Fruit fly (Drosophila melanogaster) whole organism, embryonic: ENCODE measurements around the gene CG34462.

Source experiments
- ATbp ChIP-seq: fragments of 200-800 bp; sonication (Bioruptor generic); optimal IDR thresholded peaks from 2 replicates; lab custom pipeline; 2017; ENCODE audit warnings: missing biosample characterization, mild to moderate bottlenecking, missing genetic modification characterization, missing genetic modification reagents
- Antp ChIP-seq: fragments of 200-800 bp; sonication (Bioruptor generic); optimal IDR thresholded peaks from 3 replicates; lab custom pipeline; 2016; ENCODE audit warnings: missing biosample characterization, missing genetic modification characterization
- BEAF-32 ChIP-seq: fragments of 200-800 bp; sonication (Bioruptor generic); optimal IDR thresholded peaks from 3 replicates; lab custom pipeline; 2017; ENCODE audit warnings: missing biosample characterization, missing genetic modification characterization, mild to moderate bottlenecking, moderate library complexity, missing genetic modification reagents
- Bgb ChIP-seq: fragments of 200-800 bp; sonication (Bioruptor generic); IDR thresholded peaks from 2 replicates; pipeline ENCODE4 v1.3.6; 2022; ENCODE audit warnings: missing biosample characterization, missing genetic modification characterization; ENCODE audit not compliant: partially characterized antibody
- CG10209 ChIP-seq: fragments of 200-800 bp; sonication (Bioruptor generic); optimal IDR thresholded peaks from 3 replicates; lab custom pipeline; 2017; ENCODE audit warnings: missing biosample characterization, mild to moderate bottlenecking, missing genetic modification characterization, missing genetic modification reagents
- CG1024 ChIP-seq: fragments of 200-800 bp; sonication (Bioruptor generic); IDR thresholded peaks from 2 replicates; pipeline ENCODE4 v1.3.6; 2022; ENCODE audit warnings: missing biosample characterization, missing genetic modification characterization
- CG10267 ChIP-seq: fragments of 200-800 bp; sonication (Bioruptor generic); optimal IDR thresholded peaks from 2 replicates; lab custom pipeline; 2018; ENCODE audit warnings: missing biosample characterization, mild to moderate bottlenecking, missing genetic modification characterization, moderate library complexity
- CG10654 ChIP-seq: fragments of 200-800 bp; sonication (Bioruptor generic); optimal IDR thresholded peaks from 2 replicates; lab custom pipeline; 2016; ENCODE audit warnings: missing biosample characterization, missing genetic modification characterization
- CG12659 ChIP-seq: fragments of 200-800 bp; sonication (Bioruptor generic); optimal IDR thresholded peaks from 3 replicates; lab custom pipeline; 2017; ENCODE audit warnings: mild to moderate bottlenecking, missing biosample characterization, missing genetic modification reagents, missing genetic modification characterization
- CG13287 ChIP-seq: fragments of 200-800 bp; sonication (Bioruptor generic); IDR thresholded peaks from 2 replicates; pipeline ENCODE4 v1.3.6; 2022; ENCODE audit warnings: missing biosample characterization, missing genetic modification characterization; ENCODE audit not compliant: partially characterized antibody
- CG13894 ChIP-seq: fragments of 200-800 bp; sonication (Bioruptor generic); optimal IDR thresholded peaks from 3 replicates; lab custom pipeline; 2018; ENCODE audit warnings: missing biosample characterization, mild to moderate bottlenecking, missing genetic modification characterization, moderate library complexity
- CG14965 ChIP-seq: fragments of 200-800 bp; sonication (Bioruptor generic); optimal IDR thresholded peaks from 2 replicates; lab custom pipeline; 2016; ENCODE audit warnings: missing biosample characterization, missing genetic modification characterization, borderline replicate concordance
- CG17186 ChIP-seq: fragments of 200-800 bp; sonication (Bioruptor generic); optimal IDR thresholded peaks from 3 replicates; lab custom pipeline; 2017; ENCODE audit warnings: missing biosample characterization, missing genetic modification reagents, missing genetic modification characterization
- CG2116 ChIP-seq: fragments of 200-800 bp; sonication (Bioruptor generic); optimal IDR thresholded peaks from 3 replicates; lab custom pipeline; 2018; ENCODE audit warnings: missing biosample characterization, mild to moderate bottlenecking, missing genetic modification characterization
- CG2199 ChIP-seq: fragments of 200-800 bp; sonication (Bioruptor generic); IDR thresholded peaks from 3 replicates; pipeline ENCODE4 v1.3.6; 2022; ENCODE audit warnings: missing biosample characterization, missing genetic modification characterization
- CG31365 ChIP-seq: fragments of 200-800 bp; sonication (Bioruptor generic); optimal IDR thresholded peaks from 2 replicates; lab custom pipeline; 2018; ENCODE audit warnings: missing biosample characterization, mild to moderate bottlenecking, missing genetic modification characterization
- CG3163 ChIP-seq: fragments of 200-800 bp; sonication (Bioruptor generic); optimal IDR thresholded peaks from 3 replicates; lab custom pipeline; 2016; ENCODE audit warnings: missing biosample characterization, missing genetic modification characterization
- CG33557 ChIP-seq: fragments of 200-800 bp; sonication (Bioruptor generic); optimal IDR thresholded peaks from 2 replicates; lab custom pipeline; 2019; ENCODE audit warnings: missing biosample characterization, mild to moderate bottlenecking, missing genetic modification characterization, moderate library complexity
- CG34224 ChIP-seq: fragments of 200-800 bp; sonication (Bioruptor generic); IDR thresholded peaks from 3 replicates; pipeline ENCODE4 v1.3.6; 2022; ENCODE audit warnings: missing biosample characterization, missing genetic modification characterization; ENCODE audit not compliant: partially characterized antibody
- CG4617 ChIP-seq: fragments of 200-800 bp; sonication (Bioruptor generic); optimal IDR thresholded peaks from 3 replicates; lab custom pipeline; 2016; ENCODE audit warnings: missing biosample characterization, missing genetic modification characterization, borderline replicate concordance
- CG6689 ChIP-seq: fragments of 200-800 bp; sonication (Bioruptor generic); IDR thresholded peaks from 2 replicates; pipeline ENCODE4 v1.3.6; 2022; ENCODE audit warnings: missing biosample characterization, missing genetic modification characterization
- CG7271 ChIP-seq: fragments of 200-800 bp; sonication (Bioruptor generic); optimal IDR thresholded peaks from 2 replicates; lab custom pipeline; 2018; ENCODE audit warnings: missing biosample characterization, mild to moderate bottlenecking, missing genetic modification characterization, moderate library complexity
- CG7839 ChIP-seq: fragments of 200-800 bp; sonication (Bioruptor generic); optimal IDR thresholded peaks from 3 replicates; lab custom pipeline; 2018; ENCODE audit warnings: missing biosample characterization, mild to moderate bottlenecking, missing genetic modification characterization, moderate library complexity
- CG9817 ChIP-seq: fragments of 200-800 bp; sonication (Bioruptor generic); optimal IDR thresholded peaks from 2 replicates; lab custom pipeline; 2018; ENCODE audit warnings: missing biosample characterization, mild to moderate bottlenecking, missing genetic modification characterization, moderate library complexity
- CG9932 ChIP-seq: fragments of 200-800 bp; sonication (Bioruptor generic); IDR thresholded peaks from 2 replicates; pipeline ENCODE4 v1.3.6; 2022; ENCODE audit warnings: missing biosample characterization, missing genetic modification characterization
- Dp ChIP-seq: fragments of 200-800 bp; sonication (Bioruptor generic); optimal IDR thresholded peaks from 2 replicates; lab custom pipeline; 2018; ENCODE audit warnings: missing biosample characterization, mild to moderate bottlenecking, missing genetic modification characterization, moderate library complexity
- Drgx ChIP-seq: fragments of 200-800 bp; sonication (Bioruptor generic); IDR thresholded peaks from 2 replicates; pipeline ENCODE4 v1.3.6; 2022; ENCODE audit warnings: missing biosample characterization, missing genetic modification characterization
- Ets65A ChIP-seq: fragments of 200-800 bp; sonication (Bioruptor generic); peaks from one replicate; lab custom pipeline; 2016; ENCODE audit warnings: missing biosample characterization, missing genetic modification characterization
- Hr51 ChIP-seq, 2 experiments: fragments of 200-800 bp; sonication (Bioruptor generic); optimal IDR thresholded peaks; 2 replicates in 1 of 2; 3 replicates in 1 of 2; lab custom pipeline; 2016 to 2018; ENCODE audit warnings: missing biosample characterization in 2 of 2, missing genetic modification characterization in 2 of 2, mild to moderate bottlenecking in 1 of 2, moderate library complexity in 1 of 2
- MBD-R2 ChIP-seq: fragments of 200-800 bp; sonication (Bioruptor generic); IDR thresholded peaks from 2 replicates; pipeline ENCODE4 v1.3.6; 2022; ENCODE audit warnings: missing biosample characterization, missing genetic modification characterization
- Max ChIP-seq: fragments of 200-800 bp; sonication (Bioruptor generic); optimal IDR thresholded peaks from 2 replicates; lab custom pipeline; 2016; ENCODE audit warnings: missing biosample characterization, mild to moderate bottlenecking, missing genetic modification characterization
- Med ChIP-seq: fragments of 200-800 bp; sonication (Bioruptor generic); peaks from one replicate; lab custom pipeline; 2016; ENCODE audit warnings: missing biosample characterization, missing genetic modification characterization, mild to moderate bottlenecking, inconsistent platforms, moderate library complexity
- PHDP ChIP-seq: fragments of 200-800 bp; sonication (Bioruptor generic); optimal IDR thresholded peaks from 3 replicates; lab custom pipeline; 2018; ENCODE audit warnings: missing biosample characterization, mild to moderate bottlenecking, missing genetic modification characterization, moderate library complexity
- Sry-δ ChIP-seq: fragments of 200-800 bp; sonication (Bioruptor generic); optimal IDR thresholded peaks from 2 replicates; lab custom pipeline; 2016; ENCODE audit warnings: missing biosample characterization, missing genetic modification characterization
- ara ChIP-seq: fragments of 200-800 bp; sonication (Bioruptor generic); IDR thresholded peaks from 2 replicates; pipeline ENCODE4 v1.3.6; 2022; ENCODE audit warnings: missing biosample characterization, missing genetic modification characterization
- bbx ChIP-seq: fragments of 200-800 bp; sonication (Bioruptor generic); IDR thresholded peaks from 2 replicates; pipeline ENCODE4 v1.3.6; 2022; ENCODE audit warnings: missing biosample characterization, missing genetic modification characterization; ENCODE audit not compliant: partially characterized antibody
- bowl ChIP-seq: fragments of 200-800 bp; sonication (Bioruptor generic); IDR thresholded peaks from 2 replicates; pipeline ENCODE4 v1.3.6; 2022; ENCODE audit warnings: missing biosample characterization, missing genetic modification characterization
- chinmo ChIP-seq: fragments of 200-800 bp; sonication (Bioruptor generic); IDR thresholded peaks from 4 replicates; pipeline ENCODE4 v1.3.6; 2022; ENCODE audit warnings: missing biosample characterization, missing genetic modification characterization; ENCODE audit not compliant: partially characterized antibody
- dan ChIP-seq: fragments of 200-800 bp; sonication (Bioruptor generic); IDR thresholded peaks from 2 replicates; pipeline ENCODE4 v1.3.6; 2022; ENCODE audit warnings: missing biosample characterization, missing genetic modification characterization
- disco-r ChIP-seq: fragments of 200-800 bp; sonication (Bioruptor generic); optimal IDR thresholded peaks from 2 replicates; lab custom pipeline; 2016; ENCODE audit warnings: missing biosample characterization, missing genetic modification characterization
- dm ChIP-seq: fragments of 200-800 bp; sonication (Bioruptor generic); optimal IDR thresholded peaks from 3 replicates; lab custom pipeline; 2016; ENCODE audit warnings: missing biosample characterization, missing genetic modification characterization
- gcm ChIP-seq: fragments of 200-800 bp; sonication (Bioruptor generic); optimal IDR thresholded peaks from 2 replicates; lab custom pipeline; 2019; ENCODE audit warnings: missing biosample characterization, mild to moderate bottlenecking, missing genetic modification characterization, moderate library complexity
- insv ChIP-seq, 2 experiments: fragments of 200-800 bp; sonication (Bioruptor generic); optimal IDR thresholded peaks; 3 replicates each; lab custom pipeline; 2016 to 2018; ENCODE audit warnings: missing biosample characterization in 2 of 2, missing genetic modification characterization in 2 of 2
- lov ChIP-seq, 2 experiments: fragments of 200-800 bp in 1 of 2; fragments of >200 bp in 1 of 2; sonication (Bioruptor generic) in 1 of 2; IDR thresholded peaks in 1 of 2; optimal IDR thresholded peaks in 1 of 2; 2 replicates in 1 of 2; 3 replicates in 1 of 2; pipeline versions ENCODE4 v1.3.6 to Lab custom; 2017 to 2022; ENCODE audit warnings: missing biosample characterization in 1 of 2, missing genetic modification characterization in 1 of 2
- onecut ChIP-seq: fragments of 200-800 bp; sonication (Bioruptor generic); IDR thresholded peaks from 2 replicates; pipeline ENCODE4 v1.3.6; 2022; ENCODE audit warnings: missing biosample characterization, missing genetic modification characterization
- ro ChIP-seq: fragments of 200-800 bp; sonication (Bioruptor generic); IDR thresholded peaks from 2 replicates; pipeline ENCODE4 v1.3.6; 2022; ENCODE audit warnings: missing biosample characterization, missing genetic modification characterization
- row ChIP-seq: fragments of 200-800 bp; sonication (Bioruptor generic); IDR thresholded peaks from 3 replicates; pipeline ENCODE4 v1.3.6; 2022; ENCODE audit warnings: missing biosample characterization, missing genetic modification characterization
- slbo ChIP-seq: fragments of 200-800 bp; sonication (Bioruptor generic); IDR thresholded peaks from 2 replicates; pipeline ENCODE4 v1.3.6; 2022; ENCODE audit warnings: missing biosample characterization, missing genetic modification characterization
- yki ChIP-seq: fragments of >200 bp; optimal IDR thresholded peaks from 3 replicates; lab custom pipeline; 2018
- zfh2 ChIP-seq: fragments of 200-800 bp; sonication (Bioruptor generic); optimal IDR thresholded peaks from 2 replicates; lab custom pipeline; 2016; ENCODE audit warnings: missing biosample characterization, missing genetic modification characterization

The CG34462 gene

DNA sequence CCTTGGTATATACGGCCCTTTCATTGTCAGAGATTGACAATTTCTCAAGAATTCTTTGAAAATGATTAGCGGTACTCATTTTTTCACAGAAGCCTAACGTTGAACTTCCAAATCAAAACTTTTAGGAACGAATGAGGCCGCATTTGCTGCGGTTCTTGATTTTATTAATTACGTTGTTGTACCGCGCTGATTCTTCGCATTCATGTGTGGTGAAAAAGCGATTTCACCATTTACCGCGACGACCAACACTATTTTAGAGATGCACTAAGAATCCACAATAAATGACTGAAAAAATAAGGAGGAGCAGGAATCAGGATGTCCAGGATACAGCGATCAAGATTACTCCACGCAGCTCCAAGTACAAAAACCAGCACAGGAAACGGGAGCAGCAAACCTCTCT lies 24.5 kb upstream of the CG34462 start, which contains the start of the genes CG7194 and Sbp2 (continued):
- no peak for TF ChIP-seq onecut (GFP tag; lab: Robert Waterston, UW)
- peak; percentile 23; the same call in 1 of the 3 replicates for TF ChIP-seq row
- no peak for TF ChIP-seq CG33557
- TF ChIP-seq zfh2: peak; percentile 23
- no peak for TF ChIP-seq bowl (GFP tag; lab: Robert Waterston, UW)
- no peak for TF ChIP-seq yki (lab: Kevin White, UChicago)
- TF ChIP-seq Drgx (GFP tag; lab: Robert Waterston, UW): no peak
- no peak for TF ChIP-seq CG14965 (GFP tag; lab: Kevin White, UChicago)
- TF ChIP-seq Dp: peak; percentile 53
- no peak for TF ChIP-seq dan
- TF ChIP-seq ro (GFP tag; lab: Robert Waterston, UW): no peak
- TF ChIP-seq CG9932: no peak
- peak; percentile 17 for TF ChIP-seq CG2116 (GFP tag; lab: Kevin White, UChicago)
- TF ChIP-seq chinmo: no peak
- TF ChIP-seq CG34224 (GFP tag; lab: Robert Waterston, UW): 0 out of 3 replicates have a peak, but pooled peaks have one; percentile 29
- TF ChIP-seq Max (GFP tag; lab: Kevin White, UChicago): no peak
- TF ChIP-seq MBD-R2 (GFP tag; lab: Robert Waterston, UW): peak; percentile 49
- no peak for TF ChIP-seq dm
- no peak for TF ChIP-seq PHDP (tag; lab: Kevin White, UChicago)
- no peak for TF ChIP-seq CG7839 (tag; lab: Kevin White, UChicago)
- no peak for TF ChIP-seq ara (GFP tag; lab: Robert Waterston, UW)
- no peak for TF ChIP-seq CG17186
- TF ChIP-seq CG9817 (tag; lab: Kevin White, UChicago): no peak
- TF ChIP-seq gcm: no peak
- peak; percentile 28; the same call in 1 of the 3 replicates for TF ChIP-seq CG2199 (GFP tag; lab: Robert Waterston, UW)
- TF ChIP-seq CG7271 (tag; lab: Kevin White, UChicago): no peak
- no peak for TF ChIP-seq Antp (GFP tag; lab: Kevin White, UChicago)
- peak; percentile 7; the same call in 1 of the 2 replicates for TF ChIP-seq bbx (GFP tag; lab: Robert Waterston, UW)
- peak; percentile 74 for TF ChIP-seq CG10267 (tag; lab: Kevin White, UChicago)
- peak; percentile 64 for TF ChIP-seq Sry-δ (GFP tag; lab: Kevin White, UChicago)
- peak; percentile 20 for TF ChIP-seq CG4617
- TF ChIP-seq CG12659: no peak
- TF ChIP-seq CG10654 (GFP tag; lab: Kevin White, UChicago): no peak
- no peak for TF ChIP-seq CG10209 (GFP tag; lab: Kevin White, UChicago)
- no peak for TF ChIP-seq lov (optimal IDR thresholded peaks at IDR 0.05; lab: Kevin White, UChicago)
- no peak for TF ChIP-seq lov (GFP tag; IDR thresholded peaks at IDR 0.05; lab: Robert Waterston, UW)
- no peak for TF ChIP-seq Ets65A (GFP tag; lab: Kevin White, UChicago)
- no peak for TF ChIP-seq insv (GFP tag; optimal IDR thresholded peaks at IDR 0.05; lab: Kevin White, UChicago)
- 0 out of 2 replicates have a peak, but pooled peaks have one; percentile 17 for TF ChIP-seq CG13287 (GFP tag; lab: Robert Waterston, UW)
- no peak for TF ChIP-seq CG6689 (GFP tag; lab: Robert Waterston, UW)
- no peak for TF ChIP-seq disco-r
- no peak for TF ChIP-seq Bgb
- no peak for TF ChIP-seq CG31365 (tag; lab: Kevin White, UChicago)
- TF ChIP-seq Hr51 (GFP tag; optimal IDR thresholded peaks at IDR 0.05; lab: Kevin White, UChicago): no peak
- TF ChIP-seq CG1024 (GFP tag; lab: Robert Waterston, UW): no peak
- no peak for TF ChIP-seq CG13894 (tag; lab: Kevin White, UChicago)
- TF ChIP-seq Med (GFP tag; lab: Kevin White, UChicago): peak; percentile 38
- no peak for TF ChIP-seq CG3163
- TF ChIP-seq ATbp: no peak
- peak; percentile 32 for TF ChIP-seq BEAF-32
- TF ChIP-seq slbo: 0 out of 2 replicates have a peak, but pooled peaks have one; percentile 12
